Worm (Caenorhabditis elegans) whole organism, L3 larva: ENCODE data around the gene T10B5.3.

Experiments used
- lin-15B ChIP-seq: fragments of 150-350 bp; optimal IDR thresholded peaks from 2 replicates; lab custom pipeline; 2014; ENCODE audit warnings: missing biosample characterization, missing genetic modification characterization
- mdl-1 ChIP-seq: fragments of 150-350 bp; optimal IDR thresholded peaks from 2 replicates; lab custom pipeline; 2014; ENCODE audit warnings: missing biosample characterization, missing genetic modification characterization
- nfya-1 ChIP-seq: sonication (generic microtip); optimal IDR thresholded peaks from 2 replicates; lab custom pipeline; 2017; ENCODE audit warnings: missing genetic modification characterization, mild to moderate bottlenecking, missing compliant biosample characterization, antibody characterized with exemption, moderate library complexity; ENCODE audit not compliant: insufficient read depth
- nhr-11 ChIP-seq: fragments of 150-350 bp; optimal IDR thresholded peaks from 2 replicates; lab custom pipeline; 2014; ENCODE audit warnings: missing biosample characterization, missing genetic modification characterization
- nhr-23 ChIP-seq: fragments of 150-350 bp; optimal IDR thresholded peaks from 2 replicates; lab custom pipeline; 2014; ENCODE audit warnings: missing biosample characterization, missing genetic modification reagents, missing genetic modification characterization
- nhr-237 ChIP-seq: fragments of 150-350 bp; optimal IDR thresholded peaks from 2 replicates; lab custom pipeline; 2014; ENCODE audit warnings: missing biosample characterization, missing genetic modification characterization
- nhr-76 ChIP-seq: fragments of 150-350 bp; sonication (generic microtip); optimal IDR thresholded peaks from 5 replicates; lab custom pipeline; 2014; ENCODE audit warnings: missing biosample characterization, missing genetic modification characterization
- snpc-4 ChIP-seq: fragments of 150-350 bp; optimal IDR thresholded peaks from 2 replicates; lab custom pipeline; 2014; ENCODE audit warnings: missing biosample characterization, missing genetic modification characterization
- tbx-2 ChIP-seq: sonication (generic microtip); optimal IDR thresholded peaks from 2 replicates; lab custom pipeline; 2016; ENCODE audit warnings: mild to moderate bottlenecking, missing genetic modification characterization, missing compliant biosample characterization

- no peak for TF ChIP-seq lin-15B (tag; lab: Kevin White, UChicago)
- TF ChIP-seq snpc-4 (tag; lab: Kevin White, UChicago) = no peak
- TF ChIP-seq tbx-2 = no peak
- TF ChIP-seq mdl-1 (tag; lab: Kevin White, UChicago) = no peak
- TF ChIP-seq nhr-76 (tag; lab: Kevin White, UChicago) = no peak
- no peak for TF ChIP-seq nhr-11
- TF ChIP-seq nhr-23 = no peak
- TF ChIP-seq nhr-237 = no peak
- no peak for TF ChIP-seq nfya-1
These were observed 49.6 kb downstream of the T10B5.3 start for ce11 chrV:1820016-1820415.
